Worm (Caenorhabditis elegans): Measurements from ENCODE around the gene F42A9.17.

- TF ChIP-seq ceh-90 (tag; optimal IDR thresholded peaks at IDR 0.05) (no peak), unc-62 (GFP tag; optimal IDR thresholded peaks at IDR 0.05) (no peak), C16A3.4 (tag; optimal IDR thresholded peaks at IDR 0.05) (no peak), ama-1 (optimal IDR thresholded peaks at IDR 0.05) (no peak), egl-27 (tag; optimal IDR thresholded peaks at IDR 0.05) (no peak), skn-1 (tag; optimal IDR thresholded peaks at IDR 0.05) (no peak), lin-13 (GFP tag; optimal IDR thresholded peaks at IDR 0.05) (peak; percentile 20), alr-1 (tag; optimal IDR thresholded peaks at IDR 0.05; ENCODE audit: borderline replicate concordance) (no peak), ztf-4 (tag; optimal IDR thresholded peaks at IDR 0.05) (peak; percentile 18), nhr-47 (tag; optimal IDR thresholded peaks at IDR 0.05) (peak; percentile 19), aly-2 (tag; optimal IDR thresholded peaks at IDR 0.05) (no peak), nhr-11 (tag; optimal IDR thresholded peaks at IDR 0.05) (no peak)
Observed at ce11 chrIV:8587605-8588004, 24.1 kb downstream of the F42A9.17 start.

Measured in whole organism, L1 larva.